Worm (Caenorhabditis elegans): ENCODE results near the gene cyp-33C1.

DNA sequence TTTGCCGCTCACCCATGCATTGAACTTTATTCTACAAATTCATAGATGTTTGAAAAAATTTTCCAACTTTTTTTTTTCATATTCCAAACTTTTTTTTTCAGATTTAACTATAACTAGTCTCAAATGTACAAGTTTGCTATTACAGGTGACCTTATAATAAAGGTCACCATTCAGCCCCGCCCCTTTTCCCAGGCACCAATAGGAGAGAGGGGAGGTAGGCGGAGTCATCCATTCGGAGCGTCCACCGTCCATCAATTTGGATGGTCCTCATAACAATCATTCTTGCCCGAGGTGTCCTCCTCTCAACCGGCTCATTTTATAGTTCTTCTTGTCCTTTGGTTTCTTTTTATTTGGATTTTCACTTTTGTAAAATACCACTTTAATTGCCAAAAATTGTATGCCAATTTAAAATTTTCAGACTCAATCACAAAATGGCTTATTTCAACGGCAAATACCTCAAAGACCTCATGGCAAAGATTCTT, 8.6 kb downstream of the cyp-33C1 start, which contains the start of gene Y5H2B.3:
- TF ChIP-seq blmp-1 (tag; optimal IDR thresholded peaks at IDR 0.05) (no peak), ztf-11 (tag; optimal IDR thresholded peaks at IDR 0.05) (no peak), ceh-83 (GFP tag; optimal IDR thresholded peaks at IDR 0.05) (no peak), unc-62 (GFP tag; optimal IDR thresholded peaks at IDR 0.05) (no peak), nhr-12 (tag; optimal IDR thresholded peaks at IDR 0.05) (no peak), pha-4 (tag; optimal IDR thresholded peaks at IDR 0.05) (no peak), nhr-76 (tag; optimal IDR thresholded peaks at IDR 0.05) (no peak), snpc-4 (tag; optimal IDR thresholded peaks at IDR 0.05) (no peak)
